Worm (Caenorhabditis elegans) whole organism, young adult: ENCODE results near the gene lelo-2.

Experiments used
- B0019.2 ChIP-seq: fragments of 200-800 bp; sonication (Bioruptor generic); conservative IDR thresholded peaks from 2 replicates; pipeline ENCODE4 v1.3.6; 2022; ENCODE audit warnings: missing genetic modification reagents, missing genetic modification characterization, missing compliant biosample characterization
- C17E4.6 ChIP-seq: fragments of 200-800 bp; sonication (Bioruptor generic); IDR thresholded peaks from 2 replicates; pipeline ENCODE4 v1.3.6; 2022; ENCODE audit warnings: missing genetic modification reagents, missing genetic modification characterization, missing compliant biosample characterization
- F22D6.2 ChIP-seq: sonication (generic microtip); optimal IDR thresholded peaks from 2 replicates; lab custom pipeline; 2016; ENCODE audit warnings: mild to moderate bottlenecking, missing genetic modification characterization, missing compliant biosample characterization
- F37B4.10 ChIP-seq: fragments of 200-800 bp; sonication (Bioruptor generic); IDR thresholded peaks from 2 replicates; pipeline ENCODE4 v1.3.6; 2022; ENCODE audit warnings: missing genetic modification characterization, missing compliant biosample characterization
- F39B2.1 ChIP-seq: fragments of 200-800 bp; sonication (Bioruptor generic); IDR thresholded peaks from 2 replicates; pipeline ENCODE4 v1.3.6; 2022; ENCODE audit warnings: missing genetic modification reagents, missing genetic modification characterization, missing compliant biosample characterization
- F49E8.2 ChIP-seq: sonication (generic microtip); optimal IDR thresholded peaks from 3 replicates; lab custom pipeline; 2017; ENCODE audit warnings: missing genetic modification characterization, mild to moderate bottlenecking, missing compliant biosample characterization, antibody characterized with exemption, moderate library complexity; ENCODE audit not compliant: insufficient read depth
- F52B5.7 ChIP-seq: sonication (generic microtip); optimal IDR thresholded peaks from 2 replicates; lab custom pipeline; 2016; ENCODE audit warnings: mild to moderate bottlenecking, missing genetic modification characterization, missing compliant biosample characterization
- F57C9.4 ChIP-seq: sonication (generic microtip); optimal IDR thresholded peaks from 2 replicates; lab custom pipeline; 2017; ENCODE audit warnings: mild to moderate bottlenecking, missing genetic modification characterization, missing compliant biosample characterization
- K11D2.4 ChIP-seq: fragments of 200-800 bp; sonication (Bioruptor generic); IDR thresholded peaks from 2 replicates; pipeline ENCODE4 v1.3.6; 2022; ENCODE audit warnings: missing genetic modification reagents, missing genetic modification characterization, missing compliant biosample characterization
- Y53G8AR.9 ChIP-seq: fragments of 200-800 bp; sonication (Bioruptor generic); conservative IDR thresholded peaks from 2 replicates; pipeline ENCODE4 v1.3.6; 2022; ENCODE audit warnings: missing genetic modification reagents, missing genetic modification characterization, missing compliant biosample characterization
- Y95B8A.8 ChIP-seq: fragments of 200-800 bp; sonication (Bioruptor generic); IDR thresholded peaks from 2 replicates; pipeline ENCODE4 v1.3.6; 2022; ENCODE audit warnings: missing genetic modification reagents, missing genetic modification characterization, missing compliant biosample characterization
- aptf-3 ChIP-seq: fragments of 200-800 bp; sonication (Bioruptor generic); IDR thresholded peaks from 2 replicates; pipeline ENCODE4 v1.3.6; 2022; ENCODE audit warnings: missing genetic modification characterization, missing compliant biosample characterization
- atf-7 ChIP-seq: sonication (generic microtip); optimal IDR thresholded peaks from 2 replicates; lab custom pipeline; 2017; ENCODE audit warnings: mild to moderate bottlenecking, missing genetic modification characterization, missing compliant biosample characterization
- attf-6 ChIP-seq: fragments of 200-800 bp; sonication (Bioruptor generic); IDR thresholded peaks from 2 replicates; pipeline ENCODE4 v1.3.6; 2022; ENCODE audit warnings: missing genetic modification reagents, missing genetic modification characterization, missing compliant biosample characterization
- bed-2 ChIP-seq: fragments of 200-800 bp; sonication (Bioruptor generic); IDR thresholded peaks from 2 replicates; pipeline ENCODE4 v1.3.6; 2022; ENCODE audit warnings: missing genetic modification reagents, missing genetic modification characterization, missing compliant biosample characterization
- ceh-27 ChIP-seq: fragments of 200-800 bp; sonication (Bioruptor generic); optimal IDR thresholded peaks from 2 replicates; lab custom pipeline; 2018; ENCODE audit warnings: mild to moderate bottlenecking, missing genetic modification characterization, moderate library complexity, missing compliant biosample characterization
- dpff-1 ChIP-seq: sonication (generic microtip); optimal IDR thresholded peaks from 2 replicates; lab custom pipeline; 2017; ENCODE audit warnings: mild to moderate bottlenecking, missing genetic modification characterization, missing compliant biosample characterization
- ekl-4 ChIP-seq: fragments of 200-800 bp; sonication (Bioruptor generic); IDR thresholded peaks from 2 replicates; pipeline ENCODE4 v1.3.6; 2022; ENCODE audit warnings: missing genetic modification reagents, missing genetic modification characterization, missing compliant biosample characterization
- gei-17 ChIP-seq: fragments of 200-800 bp; sonication (Bioruptor generic); optimal IDR thresholded peaks from 2 replicates; lab custom pipeline; 2018; ENCODE audit warnings: mild to moderate bottlenecking, missing genetic modification characterization, missing compliant biosample characterization
- hlh-12 ChIP-seq: sonication (generic microtip); optimal IDR thresholded peaks from 2 replicates; lab custom pipeline; 2016; ENCODE audit warnings: missing genetic modification characterization, missing compliant biosample characterization
- hmg-20 ChIP-seq: fragments of 200-800 bp; sonication (Bioruptor generic); IDR thresholded peaks from 2 replicates; pipeline ENCODE4 v1.3.6; 2022; ENCODE audit warnings: missing genetic modification reagents, missing genetic modification characterization, missing compliant biosample characterization
- lin-26 ChIP-seq: fragments of 200-800 bp; sonication (Bioruptor generic); IDR thresholded peaks from 2 replicates; pipeline ENCODE4 v1.3.6; 2022; ENCODE audit warnings: missing genetic modification reagents, missing genetic modification characterization, missing compliant biosample characterization
- lir-1 ChIP-seq: fragments of 200-800 bp; sonication (Bioruptor generic); conservative IDR thresholded peaks from 2 replicates; pipeline ENCODE4 v1.3.6; 2022; ENCODE audit warnings: missing genetic modification reagents, missing genetic modification characterization, missing compliant biosample characterization
- lsl-1 ChIP-seq: fragments of 200-800 bp; sonication (Bioruptor generic); optimal IDR thresholded peaks from 2 replicates; lab custom pipeline; 2018; ENCODE audit warnings: mild to moderate bottlenecking, missing genetic modification characterization, moderate library complexity, missing compliant biosample characterization
- madf-8 ChIP-seq: fragments of 200-800 bp; sonication (Bioruptor generic); conservative IDR thresholded peaks from 2 replicates; pipeline ENCODE4 v1.3.6; 2022; ENCODE audit warnings: missing genetic modification reagents, missing genetic modification characterization, missing compliant biosample characterization
- nfya-2 ChIP-seq: fragments of 200-800 bp; sonication (Bioruptor generic); IDR thresholded peaks from 2 replicates; pipeline ENCODE4 v1.3.6; 2022; ENCODE audit warnings: missing genetic modification reagents, missing genetic modification characterization, missing compliant biosample characterization
- nfyb-1 ChIP-seq: fragments of 200-800 bp; sonication (Bioruptor generic); IDR thresholded peaks from 2 replicates; pipeline ENCODE4 v1.3.6; 2022; ENCODE audit warnings: missing genetic modification reagents, missing genetic modification characterization, missing compliant biosample characterization
- nhr-120 ChIP-seq: fragments of 200-800 bp; sonication (Bioruptor generic); IDR thresholded peaks from 2 replicates; pipeline ENCODE4 v1.3.6; 2022; ENCODE audit warnings: missing genetic modification characterization, missing compliant biosample characterization
- nhr-90 ChIP-seq: sonication (generic microtip); optimal IDR thresholded peaks from 2 replicates; lab custom pipeline; 2016; ENCODE audit warnings: missing genotype, mild to moderate bottlenecking, missing genetic modification characterization, missing compliant biosample characterization
- pbrm-1 ChIP-seq: fragments of 200-800 bp; sonication (Bioruptor generic); IDR thresholded peaks from 2 replicates; pipeline ENCODE4 v1.3.6; 2022; ENCODE audit warnings: missing genetic modification reagents, missing genetic modification characterization, missing compliant biosample characterization
- pha-4 ChIP-seq: fragments of 150-350 bp; sonication (generic microtip); optimal IDR thresholded peaks from 2 replicates; lab custom pipeline; 2014; ENCODE audit warnings: missing biosample characterization, missing genetic modification reagents, missing genetic modification characterization
- repo-1 ChIP-seq: sonication (generic microtip); optimal IDR thresholded peaks from 2 replicates; lab custom pipeline; 2017; ENCODE audit warnings: mild to moderate bottlenecking, missing genetic modification characterization, missing compliant biosample characterization
- rpc-1 ChIP-seq, 2 experiments: fragments of 150-350 bp in 1 of 2; sonication (generic microtip) in 1 of 2; optimal IDR thresholded peaks; 2 replicates each; lab custom pipeline; 2014 to 2018; ENCODE audit warnings: missing biosample characterization in 1 of 2, missing genetic modification characterization in 1 of 2, missing genetic modification reagents in 1 of 2, missing genotype in 1 of 2
- sdz-38 ChIP-seq: sonication (generic microtip); optimal IDR thresholded peaks from 2 replicates; lab custom pipeline; 2016; ENCODE audit warnings: missing genotype, missing genetic modification characterization, missing compliant biosample characterization
- sea-2 ChIP-seq: fragments of 200-800 bp; sonication (Bioruptor generic); IDR thresholded peaks from 2 replicates; pipeline ENCODE4 v1.3.6; 2022; ENCODE audit warnings: missing genetic modification characterization, missing compliant biosample characterization
- snpc-1.1 ChIP-seq: sonication (generic microtip); optimal IDR thresholded peaks from 2 replicates; lab custom pipeline; 2017; ENCODE audit warnings: missing genetic modification characterization, mild to moderate bottlenecking, missing compliant biosample characterization, antibody characterized with exemption, moderate library complexity, missing genotype, missing genetic modification reagents; ENCODE audit not compliant: insufficient read depth
- snpc-3.4 ChIP-seq: sonication (generic microtip); optimal IDR thresholded peaks from 2 replicates; lab custom pipeline; 2017; ENCODE audit warnings: missing genetic modification characterization, mild to moderate bottlenecking, missing compliant biosample characterization, antibody characterized with exemption, moderate library complexity, missing genotype, missing genetic modification reagents
- snpc-4 ChIP-seq, 5 experiments: fragments of 150-350 bp in 1 of 5; sonication (generic microtip) in 4 of 5; optimal IDR thresholded peaks; 2 replicates each; lab custom pipeline; 2014 to 2018; ENCODE audit warnings: missing genetic modification characterization in 5 of 5, missing biosample characterization in 3 of 5, antibody characterized with exemption in 2 of 5, mild to moderate bottlenecking in 2 of 5, missing compliant biosample characterization in 2 of 5, missing genotype in 2 of 5, moderate library complexity in 2 of 5, missing genetic modification reagents in 1 of 5
- sptf-2 ChIP-seq: fragments of 200-800 bp; sonication (Bioruptor generic); optimal IDR thresholded peaks from 2 replicates; lab custom pipeline; 2018; ENCODE audit warnings: mild to moderate bottlenecking, missing genetic modification characterization, missing compliant biosample characterization
- tlf-1 ChIP-seq: fragments of 200-800 bp; sonication (Bioruptor generic); optimal IDR thresholded peaks from 2 replicates; lab custom pipeline; 2018; ENCODE audit warnings: mild to moderate bottlenecking, missing genetic modification characterization, missing compliant biosample characterization
- unc-130 ChIP-seq: sonication (generic microtip); optimal IDR thresholded peaks from 2 replicates; lab custom pipeline; 2016; ENCODE audit warnings: missing genetic modification reagents, missing genetic modification characterization, missing compliant biosample characterization
- xnd-1 ChIP-seq: sonication (generic microtip); optimal IDR thresholded peaks from 2 replicates; lab custom pipeline; 2016; ENCODE audit warnings: missing genotype, missing genetic modification reagents, missing genetic modification characterization, missing compliant biosample characterization
- ztf-18 ChIP-seq: sonication (generic microtip); optimal IDR thresholded peaks from 2 replicates; lab custom pipeline; 2016; ENCODE audit warnings: missing genotype, mild to moderate bottlenecking, missing genetic modification characterization, missing compliant biosample characterization
- ztf-25 ChIP-seq: fragments of 200-800 bp; sonication (Bioruptor generic); IDR thresholded peaks from 2 replicates; pipeline ENCODE4 v1.3.6; 2022; ENCODE audit warnings: missing genetic modification reagents, missing genetic modification characterization, missing compliant biosample characterization
- ztf-26 ChIP-seq: sonication (generic microtip); optimal IDR thresholded peaks from 2 replicates; lab custom pipeline; 2017; ENCODE audit warnings: missing genetic modification characterization, missing compliant biosample characterization
- ztf-3 ChIP-seq: fragments of 200-800 bp; sonication (Bioruptor generic); optimal IDR thresholded peaks from 2 replicates; lab custom pipeline; 2018; ENCODE audit warnings: mild to moderate bottlenecking, missing genetic modification characterization, missing compliant biosample characterization
- ztf-6 ChIP-seq: fragments of 200-800 bp; sonication (Bioruptor generic); IDR thresholded peaks from 2 replicates; pipeline ENCODE4 v1.3.6; 2022; ENCODE audit warnings: missing genetic modification reagents, missing genetic modification characterization, missing compliant biosample characterization

The lelo-2 gene

DNA sequence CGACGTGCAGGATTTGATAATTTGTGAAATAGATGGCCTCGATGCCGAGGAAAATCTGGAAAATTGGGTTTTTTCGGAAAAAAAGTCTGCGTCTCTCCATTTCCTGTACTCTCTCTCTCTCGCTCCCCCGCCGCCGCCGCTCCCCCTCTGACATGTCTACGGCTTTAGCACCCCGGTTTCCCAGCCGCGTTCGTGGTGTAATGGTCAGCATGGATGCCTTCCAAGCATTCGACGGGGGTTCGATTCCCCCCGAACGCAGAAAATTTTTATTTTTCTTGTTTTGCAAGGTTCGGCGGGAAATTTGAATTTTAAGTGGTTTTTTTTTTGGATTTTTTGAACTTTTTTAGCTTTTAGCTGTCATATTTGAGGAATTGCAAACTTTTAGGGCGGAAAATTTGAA lies 2.7 kb downstream of the lelo-2 start (continued):
- TF ChIP-seq ztf-18 (peak; percentile 62), ceh-27 (GFP tag; lab: Kevin White, UChicago) (peak; percentile 82), hlh-12 (tag; lab: Kevin White, UChicago) (no peak), lsl-1 (peak; percentile 34), pbrm-1 (GFP tag; lab: Robert Waterston, UW) (peak; percentile 69; the same call in 1 of the 2 replicates), pha-4 (tag; lab: Kevin White, UChicago) (no peak), ztf-25 (GFP tag; lab: Robert Waterston, UW) (0 out of 2 replicates have a peak, but pooled peaks have one; percentile 47), ekl-4 (no peak; the same call in 1 of the 2 replicates), tlf-1 (GFP tag; lab: Kevin White, UChicago) (peak; percentile 9), Y53G8AR.9 (GFP tag; lab: Robert Waterston, UW) (peak; percentile 72), snpc-3.4 (peak; percentile 33), nfyb-1 (peak; percentile 84), Y95B8A.8 (GFP tag; lab: Robert Waterston, UW) (0 out of 2 replicates have a peak, but pooled peaks have one; percentile 33), attf-6 (GFP tag; lab: Robert Waterston, UW) (0 out of 2 replicates have a peak, but pooled peaks have one; percentile 37), aptf-3 (GFP tag; lab: Robert Waterston, UW) (no peak; the same call in 1 of the 2 replicates), F22D6.2 (tag; lab: Kevin White, UChicago) (no peak), lir-1 (peak; percentile 69), sptf-2 (GFP tag; lab: Kevin White, UChicago) (no peak), snpc-4 (GFP tag; optimal IDR thresholded peaks at IDR 0.05; lab: Kevin White, UChicago) (no peak), snpc-4 (tag; optimal IDR thresholded peaks at IDR 0.05; lab: Kevin White, UChicago) (peak in 3 of 4 experiments; percentile 9 to 32 (median 31)), nhr-90 (tag; lab: Kevin White, UChicago) (peak; percentile 78), atf-7 (tag; lab: Kevin White, UChicago) (peak; percentile 65), ztf-6 (GFP tag; lab: Robert Waterston, UW) (0 out of 2 replicates have a peak, but pooled peaks have one; percentile 46), unc-130 (GFP tag; lab: Kevin White, UChicago) (no peak), nhr-120 (GFP tag; lab: Robert Waterston, UW) (no peak), ztf-3 (GFP tag; lab: Kevin White, UChicago) (no peak), K11D2.4 (GFP tag; lab: Robert Waterston, UW) (peak; percentile 67), bed-2 (no peak), F49E8.2 (tag; lab: Kevin White, UChicago) (peak; percentile 22), C17E4.6 (GFP tag; lab: Robert Waterston, UW) (no peak), B0019.2 (GFP tag; lab: Robert Waterston, UW) (no peak), ztf-26 (tag; lab: Kevin White, UChicago) (peak; percentile 67), hmg-20 (GFP tag; lab: Robert Waterston, UW) (peak; percentile 73; the same call in 1 of the 2 replicates), rpc-1 (optimal IDR thresholded peaks at IDR 0.05; lab: Kevin White, UChicago) (peak; percentile 72), rpc-1 (tag; optimal IDR thresholded peaks at IDR 0.05; lab: Kevin White, UChicago) (peak; percentile 84), F57C9.4 (tag; lab: Kevin White, UChicago) (peak; percentile 13), sdz-38 (tag; lab: Kevin White, UChicago) (no peak), dpff-1 (no peak), repo-1 (tag; lab: Kevin White, UChicago) (peak; percentile 68), lin-26 (GFP tag; lab: Robert Waterston, UW) (peak; percentile 87), gei-17 (GFP tag; lab: Kevin White, UChicago) (peak; percentile 15), xnd-1 (tag; lab: Kevin White, UChicago) (no peak), F37B4.10 (GFP tag; lab: Robert Waterston, UW) (no peak), F52B5.7 (peak; percentile 32), nfya-2 (GFP tag; lab: Robert Waterston, UW) (no peak), sea-2 (0 out of 2 replicates have a peak, but pooled peaks have one; percentile 66), madf-8 (GFP tag; lab: Robert Waterston, UW) (no peak), F39B2.1 (no peak), snpc-1.1 (peak; percentile 28)
